Worm (Caenorhabditis elegans): ENCODE data around the gene kcmf-1.

kcmf-1 gene

ce11 chrIII:7855468-7855867 is 26.3 kb downstream of the kcmf-1 start (continued):
- TF ChIP-seq ZK185.1 (tag; optimal IDR thresholded peaks at IDR 0.05; ENCODE audit: poor library complexity, severe bottlenecking) (no peak), sptf-2 (GFP tag; optimal IDR thresholded peaks at IDR 0.05) (no peak), F49E8.2 (tag; optimal IDR thresholded peaks at IDR 0.05; ENCODE audit: insufficient read depth) (peak; percentile 82), nfya-1 (tag; optimal IDR thresholded peaks at IDR 0.05; ENCODE audit: borderline replicate concordance, insufficient read depth) (no peak), hlh-26 (GFP tag; conservative IDR thresholded peaks at IDR 0.05) (no peak), cebp-2 (GFP tag; IDR thresholded peaks at IDR 0.05) (no peak), repo-1 (tag; optimal IDR thresholded peaks at IDR 0.05) (no peak), F52B5.7 (tag; optimal IDR thresholded peaks at IDR 0.05) (no peak), F55B11.4 (tag; optimal IDR thresholded peaks at IDR 0.05; ENCODE audit: borderline replicate concordance, insufficient read depth) (no peak), hsf-1 (GFP tag; IDR thresholded peaks at IDR 0.05) (peak; percentile 73), dpl-1 (GFP tag; optimal IDR thresholded peaks at IDR 0.05) (no peak), snpc-1.3 (tag; optimal IDR thresholded peaks at IDR 0.05; ENCODE audit: insufficient read depth) (peak; percentile 11), tlf-1 (GFP tag; optimal IDR thresholded peaks at IDR 0.05) (peak; percentile 64), attf-6 (GFP tag; IDR thresholded peaks at IDR 0.05) (peak; percentile 79; the same call in 1 of the 2 replicates), sdz-38 (tag; optimal IDR thresholded peaks at IDR 0.05) (no peak), him-1 (tag; optimal IDR thresholded peaks at IDR 0.05) (peak; percentile 53), cebp-1 (GFP tag; IDR thresholded peaks at IDR 0.05) (no peak), cebp-1 (tag; optimal IDR thresholded peaks at IDR 0.05) (peak; percentile 19), lsy-27 (tag; optimal IDR thresholded peaks at IDR 0.05; ENCODE audit: borderline replicate concordance, insufficient read depth) (no peak), atf-7 (tag; optimal IDR thresholded peaks at IDR 0.05) (no peak), ztf-25 (GFP tag; IDR thresholded peaks at IDR 0.05) (no peak), nhr-120 (GFP tag; IDR thresholded peaks at IDR 0.05) (no peak), zfh-2 (GFP tag; conservative IDR thresholded peaks at IDR 0.05) (no peak), snpc-3.4 (tag; optimal IDR thresholded peaks at IDR 0.05) (peak; percentile 79), chd-7 (tag; optimal IDR thresholded peaks at IDR 0.05) (no peak), C17E4.6 (GFP tag; IDR thresholded peaks at IDR 0.05) (0 out of 2 replicates have a peak, but pooled peaks have one; percentile 11), rcor-1 (GFP tag; IDR thresholded peaks at IDR 0.05) (peak; percentile 61), efl-1 (GFP tag; optimal IDR thresholded peaks at IDR 0.05) (peak; percentile 14), ceh-100 (GFP tag; IDR thresholded peaks at IDR 0.05) (peak; percentile 57), hlh-12 (tag; optimal IDR thresholded peaks at IDR 0.05) (no peak), D2030.7 (GFP tag; IDR thresholded peaks at IDR 0.05) (no peak; the same call in 1 of the 2 replicates), ztf-3 (GFP tag; optimal IDR thresholded peaks at IDR 0.05) (no peak), sea-2 (GFP tag; IDR thresholded peaks at IDR 0.05) (no peak), B0336.3 (GFP tag; IDR thresholded peaks at IDR 0.05) (peak; percentile 82), unc-62 (GFP tag; optimal IDR thresholded peaks at IDR 0.05) (no peak), fkh-3 (tag; optimal IDR thresholded peaks at IDR 0.05) (no peak), F39B2.1 (GFP tag; IDR thresholded peaks at IDR 0.05) (peak; percentile 48; the same call in 1 of the 2 replicates), akir-1 (GFP tag; optimal IDR thresholded peaks at IDR 0.05) (no peak), madf-6 (GFP tag; IDR thresholded peaks at IDR 0.05) (peak; percentile 58), aptf-2 (GFP tag; conservative IDR thresholded peaks at IDR 0.05) (no peak), attf-3 (GFP tag; conservative IDR thresholded peaks at IDR 0.05) (no peak), ama-1 (optimal IDR thresholded peaks at IDR 0.05) (no peak), ama-1 (GFP tag; optimal IDR thresholded peaks at IDR 0.05) (peak in 1 of 2 experiments; percentile 88), ztf-22 (GFP tag; optimal IDR thresholded peaks at IDR 0.05) (no peak), B0019.2 (GFP tag; conservative IDR thresholded peaks at IDR 0.05) (no peak), mel-28 (tag; optimal IDR thresholded peaks at IDR 0.05; ENCODE audit: borderline replicate concordance) (no peak), Y53G8AR.9 (GFP tag; conservative IDR thresholded peaks at IDR 0.05) (peak; percentile 53; the same call in 1 of the 2 replicates), lin-40 (tag; optimal IDR thresholded peaks at IDR 0.05) (no peak), attf-5 (GFP tag; optimal IDR thresholded peaks at IDR 0.05) (no peak)
